2 fruit fly cellular contexts compared by ENCODE assay signal in the genomic region with DNA sequence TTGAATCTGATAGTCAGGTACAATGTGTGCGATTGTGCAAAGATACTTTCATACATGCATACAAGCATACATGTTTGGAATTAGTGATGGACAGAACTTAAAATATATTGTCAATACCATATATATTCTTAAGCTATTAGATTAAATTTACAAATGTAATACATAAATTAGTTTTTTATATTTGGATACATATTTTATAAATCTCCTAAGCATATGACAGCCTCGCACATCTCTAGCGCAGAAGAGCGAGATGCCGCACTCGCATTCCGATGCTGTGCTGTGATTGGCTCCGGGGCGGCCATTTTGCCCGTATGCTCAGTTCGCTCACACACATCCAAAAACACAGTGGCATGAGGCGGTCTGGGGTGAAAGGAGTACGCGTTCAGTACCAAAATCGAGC.
TF ChIP-seq lines count a peak whose summit lies in the region.

A gene (plus strand): TSS at position 383 of the 400 bp plus-strand sequence.

TF ChIP-seq in whole organism, embryonic, 481 proteins besides CTCF, POLR2A, EP300 and RAD21 (continued from another document and continues in another):
- TF ChIP-seq CG9609 (GFP tag; optimal IDR thresholded peaks at IDR 0.05; lab: Kevin White, UChicago) (peak; percentile 4), gce (GFP tag; IDR thresholded peaks at IDR 0.05; lab: Robert Waterston, UW) (peak; percentile 96), CG3281 (GFP tag; optimal IDR thresholded peaks at IDR 0.05; lab: Kevin White, UChicago) (peak; percentile 85), Elba2 (GFP tag; optimal IDR thresholded peaks at IDR 0.05; lab: Kevin White, UChicago) (peak; percentile 62), Adf1 (GFP tag; IDR thresholded peaks at IDR 0.05; lab: Robert Waterston, UW) (peak; percentile 81), CG14710 (tag; optimal IDR thresholded peaks at IDR 0.05; lab: Kevin White, UChicago) (peak; percentile 95), Sox100B (GFP tag; optimal IDR thresholded peaks at IDR 0.05; lab: Kevin White, UChicago) (peak; percentile 90), CG6654 (GFP tag; optimal IDR thresholded peaks at IDR 0.05; lab: Kevin White, UChicago) (peak; percentile 55), Hsf (GFP tag; optimal IDR thresholded peaks at IDR 0.05; lab: Kevin White, UChicago) (peak; percentile 71), ac (GFP tag; optimal IDR thresholded peaks at IDR 0.05; lab: Kevin White, UChicago) (peak; percentile 77), sens (GFP tag; lab: Kevin White, UChicago) (peak; percentile 95), CG15514 (GFP tag; optimal IDR thresholded peaks at IDR 0.05; lab: Kevin White, UChicago) (peak; percentile 75), CG31365 (tag; optimal IDR thresholded peaks at IDR 0.05; lab: Kevin White, UChicago) (peak; percentile 50), CG16813 (GFP tag; IDR thresholded peaks at IDR 0.05; lab: Robert Waterston, UW; ENCODE audit: partially characterized antibody) (peak; percentile 75), Sin3A (optimal IDR thresholded peaks at IDR 0.05; lab: Kevin White, UChicago) (no peak), GATAe (GFP tag; conservative IDR thresholded peaks at IDR 0.05; lab: Robert Waterston, UW) (peak; percentile 76), NC2β (GFP tag; optimal IDR thresholded peaks at IDR 0.05; lab: Kevin White, UChicago) (no peak), pros (GFP tag; optimal IDR thresholded peaks at IDR 0.05; lab: Kevin White, UChicago) (peak; percentile 55), C15 (GFP tag; IDR thresholded peaks at IDR 0.05; lab: Robert Waterston, UW) (peak; percentile 72; the same call in 1 of the 3 replicates), CG6854 (GFP tag; optimal IDR thresholded peaks at IDR 0.05; lab: Kevin White, UChicago) (peak; percentile 80), Ada2b (GFP tag; IDR thresholded peaks at IDR 0.05; lab: Robert Waterston, UW) (peak; percentile 92), CG1647 (GFP tag; optimal IDR thresholded peaks at IDR 0.05; lab: Kevin White, UChicago) (no peak), CG12659 (GFP tag; optimal IDR thresholded peaks at IDR 0.05; lab: Kevin White, UChicago) (peak; percentile 93), Bteb2 (GFP tag; optimal IDR thresholded peaks at IDR 0.05; lab: Kevin White, UChicago) (peak; percentile 24), disco-r (GFP tag; optimal IDR thresholded peaks at IDR 0.05; lab: Kevin White, UChicago) (no peak), CG7745 (tag; optimal IDR thresholded peaks at IDR 0.05; lab: Kevin White, UChicago) (peak; percentile 40), Antp (GFP tag; optimal IDR thresholded peaks at IDR 0.05; lab: Kevin White, UChicago) (peak; percentile 10), CG43689 (GFP tag; IDR thresholded peaks at IDR 0.05; lab: Robert Waterston, UW) (peak; percentile 83; the same call in 1 of the 2 replicates), tgo (GFP tag; IDR thresholded peaks at IDR 0.05; lab: Robert Waterston, UW) (peak; percentile 97), schlank (tag; optimal IDR thresholded peaks at IDR 0.05; lab: Kevin White, UChicago) (peak; percentile 25), ERR (GFP tag; optimal IDR thresholded peaks at IDR 0.05; lab: Kevin White, UChicago) (peak; percentile 13), Camta (GFP tag; optimal IDR thresholded peaks at IDR 0.05; lab: Kevin White, UChicago) (peak; percentile 36), odd (GFP tag; optimal IDR thresholded peaks at IDR 0.05; lab: Kevin White, UChicago) (peak; percentile 84), CG7987 (GFP tag; optimal IDR thresholded peaks at IDR 0.05; lab: Kevin White, UChicago) (peak; percentile 83), CG6683 (GFP tag; optimal IDR thresholded peaks at IDR 0.05; lab: Kevin White, UChicago) (peak; percentile 69), bbx (GFP tag; IDR thresholded peaks at IDR 0.05; lab: Robert Waterston, UW; ENCODE audit: partially characterized antibody) (peak; percentile 65; the same call in 1 of the 2 replicates), trem (tag; optimal IDR thresholded peaks at IDR 0.05; lab: Kevin White, UChicago) (peak; percentile 94), Awh (GFP tag; IDR thresholded peaks at IDR 0.05; lab: Robert Waterston, UW) (peak; percentile 97), ind (GFP tag; optimal IDR thresholded peaks at IDR 0.05; lab: Kevin White, UChicago) (peak; percentile 83), Nf-YA (GFP tag; IDR thresholded peaks at IDR 0.05; lab: Robert Waterston, UW) (peak; percentile 97), Deaf1 (tag; optimal IDR thresholded peaks at IDR 0.05; lab: Kevin White, UChicago) (peak; percentile 73), eyg (GFP tag; optimal IDR thresholded peaks at IDR 0.05; lab: Kevin White, UChicago) (no peak), wek (GFP tag; optimal IDR thresholded peaks at IDR 0.05; lab: Kevin White, UChicago) (peak; percentile 26), bcd (GFP tag; optimal IDR thresholded peaks at IDR 0.05; lab: Kevin White, UChicago) (peak; percentile 88), lbe (GFP tag; optimal IDR thresholded peaks at IDR 0.05; lab: Kevin White, UChicago) (peak; percentile 96), CG12155 (GFP tag; optimal IDR thresholded peaks at IDR 0.05; lab: Kevin White, UChicago) (peak; percentile 84), CG17328 (GFP tag; IDR thresholded peaks at IDR 0.05; lab: Robert Waterston, UW) (peak; percentile 98), Blimp-1 (GFP tag; optimal IDR thresholded peaks at IDR 0.05; lab: Kevin White, UChicago) (peak; percentile 92), CG8089 (GFP tag; optimal IDR thresholded peaks at IDR 0.05; lab: Kevin White, UChicago) (no peak), CG12104 (GFP tag; optimal IDR thresholded peaks at IDR 0.05; lab: Kevin White, UChicago) (peak; percentile 90), CG7372 (GFP tag; IDR thresholded peaks at IDR 0.05; lab: Robert Waterston, UW) (peak; percentile 95), z (GFP tag; IDR thresholded peaks at IDR 0.05; lab: Robert Waterston, UW) (no peak), CG11247 (GFP tag; IDR thresholded peaks at IDR 0.05; lab: Robert Waterston, UW) (peak; percentile 94), cwo (GFP tag; optimal IDR thresholded peaks at IDR 0.05; lab: Kevin White, UChicago) (peak; percentile 76), CG2199 (GFP tag; IDR thresholded peaks at IDR 0.05; lab: Robert Waterston, UW) (peak; percentile 95), CG10565 (GFP tag; optimal IDR thresholded peaks at IDR 0.05; lab: Kevin White, UChicago) (no peak), CG15479 (GFP tag; optimal IDR thresholded peaks at IDR 0.05; lab: Kevin White, UChicago) (peak; percentile 88), Doc2 (GFP tag; IDR thresholded peaks at IDR 0.05; lab: Robert Waterston, UW) (no peak), H15 (GFP tag; IDR thresholded peaks at IDR 0.05; lab: Robert Waterston, UW) (peak; percentile 96), run (tag; optimal IDR thresholded peaks at IDR 0.05; lab: Kevin White, UChicago) (peak; percentile 90), CG5180 (GFP tag; optimal IDR thresholded peaks at IDR 0.05; lab: Kevin White, UChicago) (peak; percentile 81), mam (GFP tag; optimal IDR thresholded peaks at IDR 0.05; lab: Kevin White, UChicago) (peak; percentile 51), cad (GFP tag; optimal IDR thresholded peaks at IDR 0.05; lab: Kevin White, UChicago) (no peak)

TF ChIP-seq in whole organism, prepupa, 60 proteins besides CTCF, POLR2A, EP300 and RAD21 (continued from another document):
- TF ChIP-seq Met (GFP tag; optimal IDR thresholded peaks at IDR 0.05; lab: Kevin White, UChicago): peak; percentile 93
- TF ChIP-seq CG6276 (GFP tag; optimal IDR thresholded peaks at IDR 0.05; lab: Kevin White, UChicago): peak; percentile 92
- TF ChIP-seq CG11902 (GFP tag; optimal IDR thresholded peaks at IDR 0.05; lab: Kevin White, UChicago): peak; percentile 76
- TF ChIP-seq CG8119 (GFP tag; IDR thresholded peaks at IDR 0.05; lab: Robert Waterston, UW): peak; percentile 97
- TF ChIP-seq CG8632 (GFP tag; optimal IDR thresholded peaks at IDR 0.05; lab: Kevin White, UChicago): peak; percentile 93
- peak; percentile 91 for TF ChIP-seq spab (GFP tag; optimal IDR thresholded peaks at IDR 0.05; lab: Kevin White, UChicago)
- TF ChIP-seq Ets96B (tag; optimal IDR thresholded peaks at IDR 0.05; lab: Kevin White, UChicago): peak; percentile 95
- TF ChIP-seq Hr38 (GFP tag; optimal IDR thresholded peaks at IDR 0.05; lab: Kevin White, UChicago): no peak
- peak; percentile 72 for TF ChIP-seq Sox15 (GFP tag; optimal IDR thresholded peaks at IDR 0.05; lab: Kevin White, UChicago)
- peak; percentile 98 for TF ChIP-seq CG6163 (GFP tag; IDR thresholded peaks at IDR 0.05; lab: Robert Waterston, UW)
TF ChIP-seq in whole organism, prepupa: peak in this region for 59.
